Worm (Caenorhabditis elegans) whole organism, late embryonic: Measurements from ENCODE around the gene T26H5.14.

Experiments
- C08G9.2 ChIP-seq: sonication (generic microtip); optimal IDR thresholded peaks from 2 replicates; lab custom pipeline; 2016; ENCODE audit warnings: mild to moderate bottlenecking, missing genetic modification characterization, moderate library complexity, missing compliant biosample characterization
- K02D7.2 ChIP-seq: sonication (generic microtip); optimal IDR thresholded peaks from 2 replicates; lab custom pipeline; 2017; ENCODE audit warnings: mild to moderate bottlenecking, missing genetic modification characterization, missing compliant biosample characterization
- K09A11.1 ChIP-seq: sonication (generic microtip); optimal IDR thresholded peaks from 2 replicates; lab custom pipeline; 2017; ENCODE audit warnings: antibody characterized with exemption, mild to moderate bottlenecking, missing genetic modification characterization, missing compliant biosample characterization; ENCODE audit not compliant: insufficient read depth
- T23F11.4 ChIP-seq: fragments of 200-800 bp; sonication (Bioruptor generic); optimal IDR thresholded peaks from 2 replicates; lab custom pipeline; 2018; ENCODE audit warnings: mild to moderate bottlenecking, missing genetic modification characterization, missing compliant biosample characterization
- ahr-1 ChIP-seq: sonication (generic microtip); optimal IDR thresholded peaks from 2 replicates; lab custom pipeline; 2016; ENCODE audit warnings: missing genetic modification characterization, missing compliant biosample characterization
- ama-1 ChIP-seq: fragments of 150-350 bp; optimal IDR thresholded peaks from 2 replicates; lab custom pipeline; 2014
- ceh-14 ChIP-seq: sonication (generic microtip); optimal IDR thresholded peaks from 2 replicates; lab custom pipeline; 2016; ENCODE audit warnings: missing genotype, missing genetic modification characterization, missing compliant biosample characterization
- ceh-19 ChIP-seq: fragments of 200-800 bp; sonication (Bioruptor generic); optimal IDR thresholded peaks from 2 replicates; lab custom pipeline; 2018; ENCODE audit warnings: mild to moderate bottlenecking, missing genetic modification characterization, missing compliant biosample characterization
- ceh-24 ChIP-seq: sonication (generic microtip); optimal IDR thresholded peaks from 2 replicates; lab custom pipeline; 2016; ENCODE audit warnings: mild to moderate bottlenecking, missing genetic modification characterization, missing compliant biosample characterization
- ceh-48 ChIP-seq: sonication (generic microtip); optimal IDR thresholded peaks from 2 replicates; lab custom pipeline; 2016; ENCODE audit warnings: missing genetic modification characterization, inconsistent platforms, missing compliant biosample characterization
- ceh-6 ChIP-seq: fragments of 200-800 bp; sonication (Bioruptor generic); optimal IDR thresholded peaks from 2 replicates; lab custom pipeline; 2018; ENCODE audit warnings: mild to moderate bottlenecking, missing genetic modification characterization, missing compliant biosample characterization
- che-1 ChIP-seq: sonication (generic microtip); optimal IDR thresholded peaks from 2 replicates; lab custom pipeline; 2016; ENCODE audit warnings: mild to moderate bottlenecking, missing genetic modification characterization, missing compliant biosample characterization
- dve-1 ChIP-seq: sonication (generic microtip); optimal IDR thresholded peaks from 2 replicates; lab custom pipeline; 2017; ENCODE audit warnings: antibody characterized with exemption, mild to moderate bottlenecking, missing genetic modification characterization, missing compliant biosample characterization
- elt-4 ChIP-seq: sonication (generic microtip); optimal IDR thresholded peaks from 2 replicates; lab custom pipeline; 2016; ENCODE audit warnings: missing genetic modification characterization, missing compliant biosample characterization
- fax-1 ChIP-seq: sonication (generic microtip); optimal IDR thresholded peaks from 2 replicates; lab custom pipeline; 2016; ENCODE audit warnings: missing genotype, missing genetic modification characterization, missing compliant biosample characterization
- fkh-10 ChIP-seq: fragments of 150-350 bp; optimal IDR thresholded peaks from 2 replicates; lab custom pipeline; 2014; ENCODE audit warnings: missing biosample characterization, missing genetic modification reagents, missing genetic modification characterization
- fkh-6 ChIP-seq: sonication (generic microtip); optimal IDR thresholded peaks from 2 replicates; lab custom pipeline; 2016; ENCODE audit warnings: missing genetic modification characterization, missing compliant biosample characterization
- hlh-15 ChIP-seq: sonication (generic microtip); optimal IDR thresholded peaks from 2 replicates; lab custom pipeline; 2016; ENCODE audit warnings: missing genetic modification characterization, missing compliant biosample characterization
- nhr-232 ChIP-seq: sonication (generic microtip); optimal IDR thresholded peaks from 2 replicates; lab custom pipeline; 2016; ENCODE audit warnings: missing genetic modification characterization, missing compliant biosample characterization
- npax-4 ChIP-seq: sonication (generic microtip); optimal IDR thresholded peaks from 2 replicates; lab custom pipeline; 2016; ENCODE audit warnings: missing genetic modification characterization, missing compliant biosample characterization
- odd-2 ChIP-seq: sonication (generic microtip); optimal IDR thresholded peaks from 2 replicates; lab custom pipeline; 2017; ENCODE audit warnings: antibody characterized with exemption, mild to moderate bottlenecking, missing genetic modification characterization, missing compliant biosample characterization
- pat-9 ChIP-seq: fragments of 200-800 bp; sonication (Bioruptor generic); optimal IDR thresholded peaks from 2 replicates; lab custom pipeline; 2018; ENCODE audit warnings: mild to moderate bottlenecking, missing genetic modification characterization, moderate library complexity, missing compliant biosample characterization
- pax-1 ChIP-seq: fragments of 150-350 bp; optimal IDR thresholded peaks from 2 replicates; lab custom pipeline; 2014; ENCODE audit warnings: missing biosample characterization, missing genetic modification characterization
- pha-2 ChIP-seq: sonication (generic microtip); optimal IDR thresholded peaks from 2 replicates; lab custom pipeline; 2017; ENCODE audit warnings: mild to moderate bottlenecking, missing genetic modification characterization, missing compliant biosample characterization
- pha-4 ChIP-seq: fragments of 150-350 bp; optimal IDR thresholded peaks from 2 replicates; lab custom pipeline; 2018; ENCODE audit warnings: missing biosample characterization, missing genetic modification reagents, missing genetic modification characterization
- pros-1 ChIP-seq: fragments of 150-350 bp; optimal IDR thresholded peaks from 2 replicates; lab custom pipeline; 2014; ENCODE audit warnings: missing biosample characterization, missing genetic modification reagents, missing genetic modification characterization
- rnt-1 ChIP-seq: sonication (generic microtip); optimal IDR thresholded peaks from 2 replicates; lab custom pipeline; 2016; ENCODE audit warnings: missing genetic modification characterization, missing compliant biosample characterization
- sdc-2 ChIP-seq: sonication (generic microtip); optimal IDR thresholded peaks from 2 replicates; lab custom pipeline; 2016; ENCODE audit warnings: missing genotype, missing genetic modification characterization, missing compliant biosample characterization
- sox-2 ChIP-seq: fragments of 200-800 bp; sonication (Bioruptor generic); IDR thresholded peaks from 2 replicates; pipeline ENCODE4 v1.3.6; 2022; ENCODE audit warnings: missing genetic modification reagents, missing genetic modification characterization, missing compliant biosample characterization
- tbx-7 ChIP-seq: sonication (generic microtip); optimal IDR thresholded peaks from 2 replicates; lab custom pipeline; 2016; ENCODE audit warnings: missing genotype, missing genetic modification characterization, missing compliant biosample characterization
- ttx-3 ChIP-seq: sonication (generic microtip); optimal IDR thresholded peaks from 2 replicates; lab custom pipeline; 2016; ENCODE audit warnings: missing genetic modification reagents, missing genetic modification characterization, missing compliant biosample characterization
- unc-3 ChIP-seq, 2 experiments: fragments of 200-800 bp in 1 of 2; sonication (Bioruptor generic) in 1 of 2; sonication (generic microtip) in 1 of 2; conservative IDR thresholded peaks in 1 of 2; optimal IDR thresholded peaks in 1 of 2; 2 replicates each; pipeline versions ENCODE4 v1.3.6 to Lab custom; 2016 to 2022; ENCODE audit warnings: missing compliant biosample characterization in 2 of 2, missing genetic modification characterization in 2 of 2, missing genetic modification reagents in 1 of 2
- unc-55 ChIP-seq: sonication (generic microtip); optimal IDR thresholded peaks from 2 replicates; lab custom pipeline; 2017; ENCODE audit warnings: missing biosample characterization, missing genetic modification reagents, missing genetic modification characterization
- unc-86 ChIP-seq: sonication (generic microtip); optimal IDR thresholded peaks from 2 replicates; lab custom pipeline; 2016; ENCODE audit warnings: missing genetic modification characterization, missing compliant biosample characterization
- zip-5 ChIP-seq: sonication (generic microtip); optimal IDR thresholded peaks from 2 replicates; lab custom pipeline; 2016; ENCODE audit warnings: missing genetic modification characterization, missing compliant biosample characterization
- ztf-16 ChIP-seq: sonication (generic microtip); optimal IDR thresholded peaks from 2 replicates; lab custom pipeline; 2017; ENCODE audit warnings: missing genetic modification characterization, missing compliant biosample characterization

Gene T26H5.14

DNA sequence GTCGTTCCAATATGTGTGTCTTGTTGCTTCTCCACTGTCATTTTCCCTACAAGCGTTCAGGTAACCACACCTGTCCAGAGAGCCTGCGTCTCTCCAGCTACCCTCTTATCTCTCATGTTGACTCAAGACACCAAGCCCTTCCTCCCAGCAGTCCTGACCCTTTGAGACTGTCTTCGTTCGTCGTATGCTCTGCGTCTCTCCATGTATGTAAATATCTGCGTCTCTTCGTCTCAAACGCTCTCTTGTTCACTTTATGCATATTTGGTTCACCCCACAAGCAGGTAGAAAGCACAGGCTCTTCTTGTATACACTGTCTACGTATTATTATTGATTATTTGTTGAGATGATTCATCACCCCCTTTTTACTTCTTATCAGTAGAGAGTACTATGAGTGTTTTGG is 48.8 kb downstream of the T26H5.14 start (continued):
- TF ChIP-seq C08G9.2 (tag; lab: Kevin White, UChicago) (no peak), npax-4 (tag; lab: Kevin White, UChicago) (no peak), pros-1 (peak; percentile 9), odd-2 (tag; lab: Kevin White, UChicago) (no peak), K02D7.2 (tag; lab: Kevin White, UChicago) (no peak), tbx-7 (tag; lab: Kevin White, UChicago) (no peak), fkh-10 (no peak), sox-2 (GFP tag; lab: Robert Waterston, UW) (no peak), zip-5 (tag; lab: Kevin White, UChicago) (no peak), che-1 (tag; lab: Kevin White, UChicago) (no peak), dve-1 (tag; lab: Kevin White, UChicago) (no peak), ztf-16 (no peak), rnt-1 (no peak), ahr-1 (no peak), ceh-24 (no peak), pha-4 (tag; lab: Kevin White, UChicago) (no peak), pat-9 (no peak), pha-2 (tag; lab: Kevin White, UChicago) (no peak), elt-4 (tag; lab: Kevin White, UChicago) (no peak), hlh-15 (tag; lab: Kevin White, UChicago) (no peak), T23F11.4 (GFP tag; lab: Kevin White, UChicago) (no peak), nhr-232 (no peak), unc-3 (GFP tag; conservative IDR thresholded peaks at IDR 0.05; lab: Robert Waterston, UW) (no peak), unc-3 (tag; optimal IDR thresholded peaks at IDR 0.05; lab: Kevin White, UChicago) (no peak), ceh-6 (GFP tag; lab: Kevin White, UChicago) (no peak), fax-1 (tag; lab: Kevin White, UChicago) (no peak), unc-86 (no peak), unc-55 (GFP tag; lab: Kevin White, UChicago) (no peak), ceh-48 (tag; lab: Kevin White, UChicago) (no peak), sdc-2 (no peak), ceh-14 (tag; lab: Kevin White, UChicago) (no peak)

DNA sequence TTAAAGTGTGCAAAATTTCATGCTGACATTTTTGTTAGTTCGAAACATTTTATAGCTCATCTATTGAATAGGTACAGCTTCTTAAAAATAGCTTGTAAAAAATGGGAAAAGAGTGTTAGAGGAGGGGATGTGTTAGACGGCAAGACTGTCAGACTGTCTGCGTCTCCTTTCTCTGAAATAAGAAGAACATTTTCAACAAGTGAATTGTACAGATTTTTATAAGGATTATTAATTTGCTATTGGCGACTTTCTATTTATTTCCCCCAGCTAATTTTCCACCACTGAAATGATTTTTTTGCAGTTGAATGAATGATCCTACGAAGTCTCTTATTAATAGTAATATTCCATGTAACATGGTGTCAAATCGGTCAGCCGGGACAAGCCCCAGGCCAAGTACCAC is 49.5 kb downstream of the T26H5.14 start, which contains the start of gene C06B8.7:
TSS of gene C06B8.7 (plus strand) at position 301 of the 400 bp plus-strand sequence.
- no peak for TF ChIP-seq K09A11.1
- no peak for TF ChIP-seq zip-5 (tag; lab: Kevin White, UChicago)
- no peak for TF ChIP-seq pha-2 (tag; lab: Kevin White, UChicago)
- no peak for TF ChIP-seq pax-1 (tag; lab: Kevin White, UChicago)
- no peak for TF ChIP-seq ttx-3 (tag; lab: Kevin White, UChicago)
- no peak for TF ChIP-seq C08G9.2 (tag; lab: Kevin White, UChicago)
- TF ChIP-seq ceh-19 (GFP tag; lab: Kevin White, UChicago), result no peak
- no peak for TF ChIP-seq dve-1 (tag; lab: Kevin White, UChicago)
- TF ChIP-seq pha-4 (tag; lab: Kevin White, UChicago), result no peak
- no peak for TF ChIP-seq rnt-1

DNA sequence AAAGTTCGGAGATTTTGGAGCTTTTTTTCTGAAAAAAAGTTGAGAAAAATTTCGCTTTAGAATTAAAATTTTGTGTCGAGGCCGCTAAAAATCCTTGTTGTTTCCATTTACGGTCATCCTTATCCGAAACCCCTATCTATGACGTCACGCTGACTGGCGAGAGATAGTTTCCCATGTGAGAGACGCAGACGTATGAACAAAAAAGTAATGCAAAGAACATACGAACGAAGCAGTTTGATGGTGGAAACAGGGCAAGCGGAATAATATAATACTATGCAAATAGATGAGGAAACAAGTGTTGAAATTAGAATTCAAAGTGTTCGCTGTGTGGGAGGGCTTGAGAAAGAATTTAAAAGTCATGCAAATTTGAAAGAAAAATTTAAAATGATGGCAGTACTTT is 50.1 kb downstream of the T26H5.14 start:
- no peak for TF ChIP-seq fkh-6 (tag; lab: Kevin White, UChicago)
- TF ChIP-seq elt-4 (tag; lab: Kevin White, UChicago), result no peak
- TF ChIP-seq ama-1 (lab: Kevin White, UChicago), result no peak
